Worm (Caenorhabditis elegans) whole organism, L1 larva: ENCODE data around the gene ceh-27.
A peak's percentile ranks its signal among the peaks of the same experiment; 100 is the strongest.

Source experiments
- C04F5.9 ChIP-seq: sonication (generic microtip); optimal IDR thresholded peaks from 2 replicates; lab custom pipeline; 2016; ENCODE audit warnings: missing genetic modification characterization, missing compliant biosample characterization
- C16A3.4 ChIP-seq: fragments of 150-350 bp; optimal IDR thresholded peaks from 2 replicates; lab custom pipeline; 2014; ENCODE audit warnings: missing biosample characterization, missing genetic modification characterization
- Y116A8C.19 ChIP-seq: sonication (generic microtip); optimal IDR thresholded peaks from 2 replicates; lab custom pipeline; 2016; ENCODE audit warnings: missing compliant biosample characterization, missing genetic modification characterization, borderline replicate concordance
- aha-1 ChIP-seq: fragments of 150-350 bp; optimal IDR thresholded peaks from 2 replicates; lab custom pipeline; 2014; ENCODE audit warnings: missing biosample characterization, missing genetic modification characterization
- alr-1 ChIP-seq: fragments of 200-800 bp; sonication (Bioruptor generic); optimal IDR thresholded peaks from 2 replicates; lab custom pipeline; 2018; ENCODE audit warnings: borderline replicate concordance, mild to moderate bottlenecking, missing genetic modification characterization, missing compliant biosample characterization
- aly-2 ChIP-seq: fragments of 150-350 bp; optimal IDR thresholded peaks from 2 replicates; lab custom pipeline; 2014; ENCODE audit warnings: missing biosample characterization, missing genetic modification characterization
- ama-1 ChIP-seq: fragments of 150-350 bp; optimal IDR thresholded peaks from 2 replicates; lab custom pipeline; 2014
- ceh-82 ChIP-seq, 3 experiments: fragments of 150-350 bp in 1 of 3; sonication (generic microtip) in 2 of 3; optimal IDR thresholded peaks; 2 replicates each; lab custom pipeline; 2014 to 2017; ENCODE audit warnings: missing biosample characterization in 3 of 3, missing genetic modification characterization in 3 of 3
- ceh-88 ChIP-seq: fragments of 200-800 bp; sonication (Bioruptor generic); IDR thresholded peaks from 2 replicates; pipeline ENCODE4 v1.3.6; 2022; ENCODE audit warnings: missing genetic modification characterization, missing compliant biosample characterization
- ces-1 ChIP-seq: fragments of 150-350 bp; optimal IDR thresholded peaks from 2 replicates; lab custom pipeline; 2014; ENCODE audit warnings: missing biosample characterization, missing genetic modification reagents, missing genetic modification characterization
- dpl-1 ChIP-seq, 3 experiments: fragments of 150-350 bp in 2 of 3; sonication (generic microtip) in 1 of 3; optimal IDR thresholded peaks; 2 replicates each; lab custom pipeline; 2014 to 2017; ENCODE audit warnings: missing biosample characterization in 3 of 3, missing genetic modification characterization in 3 of 3, missing genetic modification reagents in 3 of 3
- dsc-1 ChIP-seq: sonication (generic microtip); optimal IDR thresholded peaks from 2 replicates; lab custom pipeline; 2016; ENCODE audit warnings: mild to moderate bottlenecking, missing genetic modification characterization, missing compliant biosample characterization
- efl-1 ChIP-seq, 4 experiments: fragments of 150-350 bp; optimal IDR thresholded peaks in 3 of 4; peaks in 1 of 4; 1 replicate in 1 of 4; 2 replicates in 3 of 4; lab custom pipeline; 2014; ENCODE audit warnings: missing biosample characterization in 2 of 4, missing genetic modification characterization in 2 of 4, missing genetic modification reagents in 2 of 4
- efl-3 ChIP-seq: fragments of 200-800 bp; sonication (Bioruptor generic); optimal IDR thresholded peaks from 2 replicates; lab custom pipeline; 2018; ENCODE audit warnings: mild to moderate bottlenecking, missing genetic modification characterization, missing compliant biosample characterization
- elt-2 ChIP-seq: sonication (generic microtip); optimal IDR thresholded peaks from 2 replicates; lab custom pipeline; 2016; ENCODE audit warnings: missing genetic modification characterization, mild to moderate bottlenecking, inconsistent platforms, missing compliant biosample characterization, missing genetic modification reagents
- elt-3 ChIP-seq, 6 experiments: fragments of 150-350 bp in 1 of 6; sonication (generic microtip); optimal IDR thresholded peaks; 2 replicates each; lab custom pipeline; 2017 to 2018; ENCODE audit warnings: missing biosample characterization in 6 of 6, missing genetic modification characterization in 6 of 6, inconsistent platforms in 1 of 6
- fkh-10 ChIP-seq: sonication (generic microtip); optimal IDR thresholded peaks from 2 replicates; lab custom pipeline; 2017; ENCODE audit warnings: missing biosample characterization, missing genetic modification reagents, missing genetic modification characterization
- fos-1 ChIP-seq: fragments of 150-350 bp; optimal IDR thresholded peaks from 2 replicates; lab custom pipeline; 2014; ENCODE audit warnings: missing biosample characterization, missing genetic modification characterization
- grh-1 ChIP-seq: fragments of 200-800 bp; sonication (Bioruptor generic); IDR thresholded peaks from 2 replicates; pipeline ENCODE4 v1.3.6; 2022; ENCODE audit warnings: missing genetic modification reagents, missing genetic modification characterization, missing compliant biosample characterization
- hlh-4 ChIP-seq: sonication (generic microtip); optimal IDR thresholded peaks from 2 replicates; lab custom pipeline; 2016; ENCODE audit warnings: mild to moderate bottlenecking, missing genetic modification characterization, missing compliant biosample characterization
- hpl-2 ChIP-seq: fragments of 150-350 bp; optimal IDR thresholded peaks from 2 replicates; lab custom pipeline; 2014; ENCODE audit warnings: missing biosample characterization, missing genetic modification reagents, missing genetic modification characterization
- jun-1 ChIP-seq: fragments of 150-350 bp; optimal IDR thresholded peaks from 2 replicates; lab custom pipeline; 2014; ENCODE audit warnings: missing biosample characterization, missing genetic modification reagents, missing genetic modification characterization
- lin-13 ChIP-seq: fragments of 150-350 bp; optimal IDR thresholded peaks from 2 replicates; lab custom pipeline; 2014; ENCODE audit warnings: missing biosample characterization, missing genetic modification reagents, missing genetic modification characterization
- lin-14 ChIP-seq: fragments of 200-800 bp; sonication (Bioruptor generic); optimal IDR thresholded peaks from 2 replicates; lab custom pipeline; 2018; ENCODE audit warnings: mild to moderate bottlenecking, missing genetic modification characterization, moderate library complexity, missing compliant biosample characterization
- lin-15B ChIP-seq: fragments of 150-350 bp; sonication (generic microtip); optimal IDR thresholded peaks from 3 replicates; lab custom pipeline; 2014; ENCODE audit warnings: missing biosample characterization, missing genetic modification characterization
- lin-35 ChIP-seq, 2 experiments: fragments of 150-350 bp; optimal IDR thresholded peaks; 2 replicates each; lab custom pipeline; 2014; ENCODE audit warnings: missing biosample characterization in 2 of 2, missing genetic modification characterization in 2 of 2, missing genetic modification reagents in 2 of 2
- lin-39 ChIP-seq: fragments of 150-350 bp; optimal IDR thresholded peaks from 2 replicates; lab custom pipeline; 2014; ENCODE audit warnings: missing biosample characterization, missing genetic modification reagents, missing genetic modification characterization
- mef-2 ChIP-seq: fragments of 150-350 bp; optimal IDR thresholded peaks from 2 replicates; lab custom pipeline; 2014; ENCODE audit warnings: missing biosample characterization, missing genetic modification characterization
- mep-1 ChIP-seq: fragments of 150-350 bp; optimal IDR thresholded peaks from 2 replicates; lab custom pipeline; 2014; ENCODE audit warnings: missing biosample characterization, missing genetic modification characterization
- nhr-11 ChIP-seq: fragments of 150-350 bp; optimal IDR thresholded peaks from 2 replicates; lab custom pipeline; 2014; ENCODE audit warnings: missing biosample characterization, missing genetic modification characterization
- nhr-12 ChIP-seq: sonication (generic microtip); optimal IDR thresholded peaks from 2 replicates; lab custom pipeline; 2017; ENCODE audit warnings: missing biosample characterization, missing genetic modification characterization
- nhr-19 ChIP-seq: fragments of 200-800 bp; sonication (Bioruptor generic); conservative IDR thresholded peaks from 2 replicates; pipeline ENCODE4 v1.3.6; 2022; ENCODE audit warnings: missing genetic modification characterization, missing compliant biosample characterization
- nhr-237 ChIP-seq: fragments of 150-350 bp; optimal IDR thresholded peaks from 2 replicates; lab custom pipeline; 2014; ENCODE audit warnings: missing biosample characterization, missing genetic modification characterization
- nhr-47 ChIP-seq: sonication (generic microtip); optimal IDR thresholded peaks from 2 replicates; lab custom pipeline; 2016; ENCODE audit warnings: mild to moderate bottlenecking, missing genetic modification characterization, moderate library complexity, missing compliant biosample characterization
- nhr-71 ChIP-seq: sonication (generic microtip); optimal IDR thresholded peaks from 2 replicates; lab custom pipeline; 2016; ENCODE audit warnings: mild to moderate bottlenecking, missing genetic modification characterization, moderate library complexity, missing compliant biosample characterization
- nhr-76 ChIP-seq: sonication (generic microtip); optimal IDR thresholded peaks from 2 replicates; lab custom pipeline; 2017; ENCODE audit warnings: missing biosample characterization, missing genetic modification characterization
- pax-3 ChIP-seq: fragments of 200-800 bp; sonication (Bioruptor generic); optimal IDR thresholded peaks from 2 replicates; lab custom pipeline; 2018; ENCODE audit warnings: mild to moderate bottlenecking, missing genetic modification characterization, moderate library complexity, missing compliant biosample characterization
- pqm-1 ChIP-seq: sonication (generic microtip); optimal IDR thresholded peaks from 3 replicates; lab custom pipeline; 2017; ENCODE audit warnings: missing biosample characterization, missing genetic modification characterization
- rnt-1 ChIP-seq: sonication (generic microtip); optimal IDR thresholded peaks from 2 replicates; lab custom pipeline; 2016; ENCODE audit warnings: mild to moderate bottlenecking, missing genetic modification characterization, moderate library complexity, missing compliant biosample characterization
- sox-4 ChIP-seq: sonication (generic microtip); optimal IDR thresholded peaks from 2 replicates; lab custom pipeline; 2016; ENCODE audit warnings: missing genetic modification characterization, missing compliant biosample characterization
- sptf-1 ChIP-seq: fragments of 150-350 bp; optimal IDR thresholded peaks from 2 replicates; lab custom pipeline; 2014; ENCODE audit warnings: missing biosample characterization, missing genetic modification characterization
- tlp-1 ChIP-seq: fragments of 150-350 bp; optimal IDR thresholded peaks from 2 replicates; lab custom pipeline; 2014; ENCODE audit warnings: missing biosample characterization, missing genetic modification characterization
- unc-130 ChIP-seq: fragments of 150-350 bp; optimal IDR thresholded peaks from 2 replicates; lab custom pipeline; 2017; ENCODE audit warnings: missing biosample characterization, missing genetic modification characterization, inconsistent platforms
- unc-30 ChIP-seq: sonication (generic microtip); optimal IDR thresholded peaks from 2 replicates; lab custom pipeline; 2017; ENCODE audit warnings: missing biosample characterization, missing genetic modification characterization
- unc-86 ChIP-seq: sonication (generic microtip); optimal IDR thresholded peaks from 2 replicates; lab custom pipeline; 2016; ENCODE audit warnings: missing genetic modification characterization, missing compliant biosample characterization
- unc-98 ChIP-seq: fragments of 200-800 bp; sonication (Bioruptor generic); IDR thresholded peaks from 2 replicates; pipeline ENCODE4 v1.3.6; 2022; ENCODE audit warnings: missing genetic modification characterization, missing compliant biosample characterization
- vab-15 ChIP-seq: sonication (generic microtip); optimal IDR thresholded peaks from 2 replicates; lab custom pipeline; 2017; ENCODE audit warnings: missing genotype, mild to moderate bottlenecking, missing genetic modification characterization, missing compliant biosample characterization
- zag-1 ChIP-seq: fragments of 150-350 bp; optimal IDR thresholded peaks from 2 replicates; lab custom pipeline; 2014; ENCODE audit warnings: missing biosample characterization, missing genetic modification characterization
- ztf-11 ChIP-seq, 2 experiments: sonication (generic microtip); optimal IDR thresholded peaks; 2 replicates each; lab custom pipeline; 2016 to 2017; ENCODE audit warnings: missing genetic modification characterization in 2 of 2, missing biosample characterization in 1 of 2, missing compliant biosample characterization in 1 of 2
- ztf-4 ChIP-seq: fragments of 150-350 bp; optimal IDR thresholded peaks from 2 replicates; lab custom pipeline; 2014; ENCODE audit warnings: missing biosample characterization, missing genetic modification characterization

ceh-27 gene

ce11 chrV:11647821-11648220, 17.1 kb downstream of the ceh-27 start:
- TF ChIP-seq pqm-1 (peak; percentile 1), dsc-1 (tag; lab: Kevin White, UChicago) (no peak)
- TF ChIP-seq, all 84 proteins: peak for 1

ce11 chrV:11645244-11645643, 19.7 kb downstream of the ceh-27 start, which contains the start of gene skp-1:
Gene skp-1, plus strand, starts transcription at chrV:11645481.
- TF ChIP-seq nhr-11 (tag; lab: Kevin White, UChicago), result no peak
- no peak for TF ChIP-seq nhr-71 (tag; lab: Kevin White, UChicago)
- TF ChIP-seq elt-2 (tag; lab: Kevin White, UChicago), result no peak
- no peak for TF ChIP-seq aha-1 (tag; lab: Kevin White, UChicago)
- TF ChIP-seq C04F5.9 (tag; lab: Kevin White, UChicago), result no peak
- no peak for TF ChIP-seq lin-13
- no peak for TF ChIP-seq mep-1 (tag; lab: Kevin White, UChicago)
- no peak for TF ChIP-seq dsc-1 (tag; lab: Kevin White, UChicago)
- no peak for TF ChIP-seq ceh-82 (tag; optimal IDR thresholded peaks at IDR 0.05; lab: Kevin White, UChicago)
- TF ChIP-seq efl-3 (GFP tag; lab: Kevin White, UChicago), result no peak
- TF ChIP-seq nhr-19 (GFP tag; lab: Robert Waterston, UW), result no peak
- TF ChIP-seq lin-15B, result no peak
- TF ChIP-seq hpl-2, result no peak

ce11 chrV:11644166-11644565, 20.7 kb downstream of the ceh-27 start, which contains the start of gene bir-1:
Gene bir-1, plus strand, starts transcription at chrV:11644477.
- TF ChIP-seq nhr-76 (tag; lab: Kevin White, UChicago) (no peak), C16A3.4 (tag; lab: Kevin White, UChicago) (peak; percentile 72), lin-39 (tag; lab: Kevin White, UChicago) (no peak), ztf-4 (no peak), ama-1 (lab: Kevin White, UChicago) (no peak), alr-1 (tag; lab: Kevin White, UChicago) (no peak), nhr-237 (tag; lab: Kevin White, UChicago) (no peak), lin-35 (GFP tag; optimal IDR thresholded peaks at IDR 0.05; lab: Kevin White, UChicago) (peak; percentile 76 to 89), unc-30 (tag; lab: Kevin White, UChicago) (no peak), fos-1 (tag; lab: Kevin White, UChicago) (peak; percentile 25), elt-3 (tag; optimal IDR thresholded peaks at IDR 0.05; lab: Kevin White, UChicago) (peak in 1 of 6 experiments; percentile 4), efl-1 (optimal IDR thresholded peaks at IDR 0.05; lab: Kevin White, UChicago) (peak; percentile 79 to 85), efl-1 (GFP tag; optimal IDR thresholded peaks at IDR 0.05 in 1 of 2; lab: Kevin White, UChicago) (peak; percentile 82 to 96), unc-98 (GFP tag; lab: Robert Waterston, UW) (no peak), grh-1 (GFP tag; lab: Robert Waterston, UW) (no peak), sox-4 (no peak), lin-14 (GFP tag; lab: Kevin White, UChicago) (peak; percentile 79), nhr-71 (tag; lab: Kevin White, UChicago) (peak; percentile 79), ceh-82 (tag; optimal IDR thresholded peaks at IDR 0.05; lab: Kevin White, UChicago) (peak in 1 of 3 experiments; percentile 76), ces-1 (no peak), aly-2 (tag; lab: Kevin White, UChicago) (no peak), jun-1 (tag; lab: Kevin White, UChicago) (no peak), ztf-11 (tag; optimal IDR thresholded peaks at IDR 0.05; lab: Kevin White, UChicago) (peak in 1 of 2 experiments; percentile 60), vab-15 (tag; lab: Kevin White, UChicago) (no peak), unc-130 (tag; lab: Kevin White, UChicago) (peak; percentile 55), zag-1 (no peak), fkh-10 (GFP tag; lab: Kevin White, UChicago) (no peak), sptf-1 (tag; lab: Kevin White, UChicago) (no peak), unc-86 (peak; percentile 33), dpl-1 (GFP tag; optimal IDR thresholded peaks at IDR 0.05; lab: Kevin White, UChicago) (peak; percentile 72 to 87 (median 79)), hlh-4 (no peak), Y116A8C.19 (tag; lab: Kevin White, UChicago) (no peak), pax-3 (tag; lab: Kevin White, UChicago) (peak; percentile 60), nhr-12 (tag; lab: Kevin White, UChicago) (no peak), tlp-1 (tag; lab: Kevin White, UChicago) (no peak), ceh-88 (GFP tag; lab: Robert Waterston, UW) (no peak), rnt-1 (tag; lab: Kevin White, UChicago) (peak; percentile 91), mef-2 (tag; lab: Kevin White, UChicago) (no peak), nhr-47 (tag; lab: Kevin White, UChicago) (peak; percentile 68)
